Fruit fly (Drosophila melanogaster) whole organism, prepupa: ENCODE data around the gene CG14088.

ENCODE experiments used
- Blimp-1 ChIP-seq: fragments of 200-800 bp; sonication (Bioruptor generic); optimal IDR thresholded peaks from 3 replicates; lab custom pipeline; 2017; ENCODE audit warnings: missing biosample characterization, missing genetic modification characterization, mild to moderate bottlenecking, moderate library complexity, missing genetic modification reagents
- CG11294 ChIP-seq: fragments of 200-800 bp; sonication (Bioruptor generic); IDR thresholded peaks from 2 replicates; pipeline ENCODE4 v1.3.6; 2022; ENCODE audit warnings: missing biosample characterization, missing genetic modification characterization
- CG11762 ChIP-seq: fragments of 200-800 bp; sonication (Bioruptor generic); optimal IDR thresholded peaks from 3 replicates; lab custom pipeline; 2016; ENCODE audit warnings: missing biosample characterization, missing genetic modification characterization; ENCODE audit not compliant: insufficient read depth
- CG11902 ChIP-seq: fragments of 200-800 bp; sonication (Bioruptor generic); optimal IDR thresholded peaks from 3 replicates; lab custom pipeline; 2016; ENCODE audit warnings: missing biosample characterization, missing genetic modification characterization
- CG15336 ChIP-seq: fragments of 200-800 bp; sonication (Bioruptor generic); IDR thresholded peaks from 2 replicates; pipeline ENCODE4 v1.3.6; 2022; ENCODE audit warnings: missing biosample characterization, missing genetic modification characterization
- CG1621 ChIP-seq: fragments of 200-800 bp; sonication (Bioruptor generic); optimal IDR thresholded peaks from 3 replicates; lab custom pipeline; 2018; ENCODE audit warnings: missing biosample characterization, mild to moderate bottlenecking, missing genetic modification characterization
- CG3032 ChIP-seq: fragments of 200-800 bp; optimal IDR thresholded peaks from 2 replicates; lab custom pipeline; 2019; ENCODE audit warnings: missing biosample characterization, mild to moderate bottlenecking, missing genetic modification characterization, moderate library complexity
- CG31627 ChIP-seq: fragments of 200-800 bp; sonication (Bioruptor generic); optimal IDR thresholded peaks from 3 replicates; lab custom pipeline; 2016; ENCODE audit warnings: missing biosample characterization, missing genetic modification characterization
- CG32006 ChIP-seq: fragments of 200-800 bp; sonication (Bioruptor generic); optimal IDR thresholded peaks from 3 replicates; lab custom pipeline; 2017; ENCODE audit warnings: missing biosample characterization, mild to moderate bottlenecking, missing genetic modification characterization
- CG34406 ChIP-seq: fragments of 200-800 bp; sonication (Bioruptor generic); optimal IDR thresholded peaks from 3 replicates; lab custom pipeline; 2016; ENCODE audit warnings: missing biosample characterization, missing genetic modification characterization
- CG3919 ChIP-seq: fragments of 200-800 bp; sonication (Bioruptor generic); optimal IDR thresholded peaks from 3 replicates; lab custom pipeline; 2016; ENCODE audit warnings: missing biosample characterization, missing genetic modification characterization
- CG4318 ChIP-seq: fragments of 200-800 bp; sonication (Bioruptor generic); optimal IDR thresholded peaks from 3 replicates; lab custom pipeline; 2017; ENCODE audit warnings: missing biosample characterization, mild to moderate bottlenecking, missing genetic modification characterization
- CG6163 ChIP-seq: fragments of 200-800 bp; sonication (Bioruptor generic); IDR thresholded peaks from 3 replicates; pipeline ENCODE4 v1.3.6; 2022; ENCODE audit warnings: missing biosample characterization, missing genetic modification characterization
- CG6276 ChIP-seq: fragments of 200-800 bp; sonication (Bioruptor generic); optimal IDR thresholded peaks from 2 replicates; lab custom pipeline; 2017; ENCODE audit warnings: missing biosample characterization, mild to moderate bottlenecking, missing genetic modification characterization
- CG6792 ChIP-seq: fragments of 200-800 bp; sonication (Bioruptor generic); optimal IDR thresholded peaks from 3 replicates; lab custom pipeline; 2016; ENCODE audit warnings: missing biosample characterization, missing genetic modification characterization
- CG6808 ChIP-seq: fragments of 200-800 bp; sonication (Bioruptor generic); optimal IDR thresholded peaks from 3 replicates; lab custom pipeline; 2017; ENCODE audit warnings: missing biosample characterization, missing genetic modification characterization, mild to moderate bottlenecking, moderate library complexity, missing genetic modification reagents
- CG6854 ChIP-seq: fragments of 200-800 bp; sonication (Bioruptor generic); optimal IDR thresholded peaks from 2 replicates; lab custom pipeline; 2017; ENCODE audit warnings: missing biosample characterization, mild to moderate bottlenecking, missing genetic modification characterization
- CG7368 ChIP-seq: fragments of 200-800 bp; sonication (Bioruptor generic); optimal IDR thresholded peaks from 3 replicates; lab custom pipeline; 2016; ENCODE audit warnings: missing biosample characterization, missing genetic modification characterization
- CG8119 ChIP-seq: fragments of 200-800 bp; sonication (Bioruptor generic); IDR thresholded peaks from 3 replicates; pipeline ENCODE4 v1.3.6; 2022; ENCODE audit warnings: missing biosample characterization, missing genetic modification characterization
- CG8319 ChIP-seq: fragments of 200-800 bp; sonication (Bioruptor generic); optimal IDR thresholded peaks from 3 replicates; lab custom pipeline; 2016; ENCODE audit warnings: missing biosample characterization, missing genetic modification characterization
- CG9139 ChIP-seq: fragments of 200-800 bp; sonication (Bioruptor generic); optimal IDR thresholded peaks from 3 replicates; lab custom pipeline; 2017; ENCODE audit warnings: missing biosample characterization, mild to moderate bottlenecking, missing genetic modification characterization
- Eip75B ChIP-seq: fragments of 200-800 bp; sonication (Bioruptor generic); optimal IDR thresholded peaks from 3 replicates; lab custom pipeline; 2016; ENCODE audit warnings: missing biosample characterization, missing genetic modification characterization
- Eip78C ChIP-seq: fragments of 200-800 bp; sonication (Bioruptor generic); peaks from one replicate; lab custom pipeline; 2016; ENCODE audit warnings: missing biosample characterization, missing genetic modification characterization
- Eip93F ChIP-seq: fragments of 200-800 bp; sonication (Bioruptor generic); optimal IDR thresholded peaks from 2 replicates; lab custom pipeline; 2016; ENCODE audit warnings: missing biosample characterization, mild to moderate bottlenecking, missing genetic modification characterization
- Ets21C ChIP-seq: fragments of 200-800 bp; sonication (Bioruptor generic); optimal IDR thresholded peaks from 3 replicates; lab custom pipeline; 2016; ENCODE audit warnings: missing biosample characterization, missing genetic modification characterization
- Ets96B ChIP-seq: fragments of 200-800 bp; optimal IDR thresholded peaks from 2 replicates; lab custom pipeline; 2019; ENCODE audit warnings: missing biosample characterization, mild to moderate bottlenecking, missing genetic modification characterization, moderate library complexity
- Gug ChIP-seq: fragments of 200-800 bp; sonication (Bioruptor generic); IDR thresholded peaks from 2 replicates; pipeline ENCODE4 v1.3.6; 2022; ENCODE audit warnings: missing biosample characterization, missing genetic modification characterization
- Hr38 ChIP-seq: sonication (Bioruptor generic); optimal IDR thresholded peaks from 2 replicates; lab custom pipeline; 2016; ENCODE audit warnings: missing biosample characterization, missing genetic modification characterization
- Hr4 ChIP-seq: fragments of 200-800 bp; sonication (Bioruptor generic); optimal IDR thresholded peaks from 3 replicates; lab custom pipeline; 2016; ENCODE audit warnings: missing biosample characterization, missing genetic modification characterization
- Lpt ChIP-seq: fragments of 200-800 bp; sonication (Bioruptor generic); optimal IDR thresholded peaks from 3 replicates; lab custom pipeline; 2016; ENCODE audit warnings: missing biosample characterization, missing genetic modification characterization
- OdsH ChIP-seq: fragments of 200-800 bp; sonication (Bioruptor generic); optimal IDR thresholded peaks from 3 replicates; lab custom pipeline; 2016; ENCODE audit warnings: missing biosample characterization, missing genetic modification characterization
- Sox102F ChIP-seq: fragments of 200-800 bp; sonication (Bioruptor generic); optimal IDR thresholded peaks from 2 replicates; lab custom pipeline; 2016; ENCODE audit warnings: missing biosample characterization, mild to moderate bottlenecking, missing genetic modification characterization
- Sox14 ChIP-seq: fragments of 200-800 bp; sonication (Bioruptor generic); optimal IDR thresholded peaks from 3 replicates; lab custom pipeline; 2016; ENCODE audit warnings: missing biosample characterization, missing genetic modification characterization
- achi ChIP-seq: fragments of 200-800 bp; sonication (Bioruptor generic); optimal IDR thresholded peaks from 3 replicates; lab custom pipeline; 2016; ENCODE audit warnings: missing biosample characterization, missing genetic modification characterization
- acj6 ChIP-seq: fragments of 200-800 bp; sonication (Bioruptor generic); optimal IDR thresholded peaks from 3 replicates; lab custom pipeline; 2016; ENCODE audit warnings: missing biosample characterization, missing genetic modification characterization
- cyc ChIP-seq: fragments of 200-800 bp; sonication (Bioruptor generic); optimal IDR thresholded peaks from 3 replicates; lab custom pipeline; 2016; ENCODE audit warnings: missing biosample characterization, missing genetic modification characterization
- dac ChIP-seq: fragments of 200-800 bp; sonication (Bioruptor generic); optimal IDR thresholded peaks from 2 replicates; lab custom pipeline; 2017; ENCODE audit warnings: missing biosample characterization, mild to moderate bottlenecking, missing genetic modification characterization
- dsx ChIP-seq: fragments of 200-800 bp; optimal IDR thresholded peaks from 3 replicates; lab custom pipeline; 2019; ENCODE audit warnings: missing biosample characterization, mild to moderate bottlenecking, missing genetic modification characterization, moderate library complexity; ENCODE audit not compliant: poor library complexity, severe bottlenecking
- eg ChIP-seq: fragments of 200-800 bp; sonication (Bioruptor generic); IDR thresholded peaks from 3 replicates; pipeline ENCODE4 v1.3.6; 2022; ENCODE audit warnings: missing biosample characterization, missing genetic modification characterization
- esn ChIP-seq: fragments of 200-800 bp; sonication (Bioruptor generic); optimal IDR thresholded peaks from 2 replicates; lab custom pipeline; 2016; ENCODE audit warnings: missing biosample characterization, mild to moderate bottlenecking, missing genetic modification characterization, moderate library complexity
- fd59A ChIP-seq: fragments of 200-800 bp; sonication (Bioruptor generic); optimal IDR thresholded peaks from 2 replicates; lab custom pipeline; 2017; ENCODE audit warnings: missing biosample characterization, mild to moderate bottlenecking, missing genetic modification characterization, missing genetic modification reagents
- fd85E ChIP-seq: fragments of 200-800 bp; sonication (Bioruptor generic); optimal IDR thresholded peaks from 3 replicates; lab custom pipeline; 2016; ENCODE audit warnings: missing biosample characterization, missing genetic modification characterization
- fkh ChIP-seq: fragments of 200-800 bp; sonication (Bioruptor generic); optimal IDR thresholded peaks from 3 replicates; lab custom pipeline; 2017; ENCODE audit warnings: missing biosample characterization, mild to moderate bottlenecking, missing genetic modification characterization, moderate library complexity
- pdm3 ChIP-seq: fragments of 200-800 bp; sonication (Bioruptor generic); optimal IDR thresholded peaks from 3 replicates; lab custom pipeline; 2016; ENCODE audit warnings: missing biosample characterization, missing genetic modification characterization
- salr ChIP-seq, 2 experiments: fragments of 200-800 bp; sonication (Bioruptor generic); optimal IDR thresholded peaks; 3 replicates each; lab custom pipeline; 2016 to 2018; ENCODE audit warnings: missing biosample characterization in 2 of 2, missing genetic modification characterization in 2 of 2, mild to moderate bottlenecking in 1 of 2
- spab ChIP-seq: fragments of 200-800 bp; sonication (Bioruptor generic); optimal IDR thresholded peaks from 2 replicates; lab custom pipeline; 2017; ENCODE audit warnings: missing biosample characterization, mild to moderate bottlenecking, missing genetic modification characterization, missing genetic modification reagents
- ss ChIP-seq, 2 experiments: fragments of 200-800 bp; sonication (Bioruptor generic); optimal IDR thresholded peaks; 2 replicates in 1 of 2; 3 replicates in 1 of 2; lab custom pipeline; 2017 to 2018; ENCODE audit warnings: mild to moderate bottlenecking in 2 of 2, missing biosample characterization in 2 of 2, missing genetic modification characterization in 2 of 2, moderate library complexity in 1 of 2
- svp ChIP-seq: fragments of 200-800 bp; sonication (Bioruptor generic); peaks from one replicate; lab custom pipeline; 2016; ENCODE audit warnings: missing biosample characterization, missing genetic modification characterization
- topi ChIP-seq: fragments of 200-800 bp; sonication (Bioruptor generic); optimal IDR thresholded peaks from 3 replicates; lab custom pipeline; 2016; ENCODE audit warnings: missing biosample characterization, missing genetic modification characterization

CG14088 gene

DNA sequence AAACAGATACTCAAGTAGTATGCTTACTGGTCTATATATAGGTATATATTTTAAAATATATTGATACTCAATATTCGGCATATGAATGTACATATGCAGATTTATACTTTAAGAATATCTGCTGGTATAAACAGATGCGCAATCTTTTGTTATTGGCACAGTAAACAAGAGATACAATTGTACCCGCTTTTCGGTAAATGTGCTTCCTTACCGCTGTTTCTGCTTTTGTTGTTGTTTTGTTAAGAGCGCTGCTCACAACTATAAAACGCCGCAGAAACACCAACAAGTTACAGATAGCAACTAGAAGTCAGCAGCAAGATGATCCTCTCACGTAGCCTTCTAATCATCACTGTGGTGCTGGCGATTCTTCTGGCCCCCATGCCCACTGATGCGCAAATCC lies 4.7 kb downstream of the CG14088 start, which contains the start of gene CG45081:
CG45081 (plus strand) TSS at position 301 of the 400 bp plus-strand sequence.
- peak; percentile 4 for TF ChIP-seq esn (GFP tag; lab: Kevin White, UChicago)
- TF ChIP-seq Eip78C (GFP tag; lab: Kevin White, UChicago), result peak; percentile 63
- TF ChIP-seq eg (GFP tag; lab: Robert Waterston, UW), result no peak
- TF ChIP-seq, all 60 proteins: peak for 2

DNA sequence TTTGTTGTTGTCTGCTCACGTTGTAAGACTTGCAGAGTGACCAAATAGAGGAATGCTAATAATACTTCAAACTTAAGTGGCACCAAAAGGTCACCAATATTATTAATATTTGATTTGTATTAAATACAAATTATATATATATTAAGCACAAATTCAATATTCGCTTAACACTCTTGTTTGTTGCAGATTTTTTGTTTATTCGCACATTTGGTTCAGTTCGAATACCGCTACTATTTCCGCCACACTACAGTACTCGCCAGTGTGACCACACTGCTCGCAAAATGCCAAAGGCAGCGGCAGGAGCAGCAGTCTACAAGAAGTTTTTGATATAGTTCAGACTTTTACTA lies 6.3 kb downstream of the CG14088 start, which contains the start of gene Max:
Max (minus strand) TSS at position 44 of the 347 bp plus-strand sequence.
- peak; percentile 6 for TF ChIP-seq CG11762 (GFP tag; lab: Kevin White, UChicago)
- no peak for TF ChIP-seq CG9139 (GFP tag; lab: Kevin White, UChicago)
- peak; percentile 71 for TF ChIP-seq acj6
- TF ChIP-seq Hr38 (GFP tag; lab: Kevin White, UChicago), result no peak
- TF ChIP-seq fd85E, result no peak
- TF ChIP-seq dac (GFP tag; lab: Kevin White, UChicago), result peak; percentile 1
- TF ChIP-seq CG6808, result peak; percentile 30
- peak; percentile 66 for TF ChIP-seq CG34406
- TF ChIP-seq CG6854 (GFP tag; lab: Kevin White, UChicago), result peak; percentile 3
- TF ChIP-seq ss (GFP tag; optimal IDR thresholded peaks at IDR 0.05; lab: Kevin White, UChicago), result peak in 1 of 2 experiments; percentile 59
- peak; percentile 46 for TF ChIP-seq CG6792 (GFP tag; lab: Kevin White, UChicago)
- peak; percentile 51 for TF ChIP-seq Ets96B (tag; lab: Kevin White, UChicago)
- TF ChIP-seq cyc, result peak; percentile 23
- TF ChIP-seq topi (GFP tag; lab: Kevin White, UChicago), result peak; percentile 14
- peak; percentile 60 for TF ChIP-seq dsx
- peak; percentile 62 for TF ChIP-seq CG32006 (GFP tag; lab: Kevin White, UChicago)
- TF ChIP-seq CG6163 (GFP tag; lab: Robert Waterston, UW), result peak; percentile 73
- TF ChIP-seq Lpt (GFP tag; lab: Kevin White, UChicago), result peak; percentile 42
- TF ChIP-seq CG11294 (GFP tag; lab: Robert Waterston, UW), result no peak
- no peak for TF ChIP-seq Ets21C (GFP tag; lab: Kevin White, UChicago)
- TF ChIP-seq Gug (GFP tag; lab: Robert Waterston, UW), result no peak
- peak; percentile 46 for TF ChIP-seq CG31627 (GFP tag; lab: Kevin White, UChicago)
- TF ChIP-seq Hr4 (GFP tag; lab: Kevin White, UChicago), result peak; percentile 58
- TF ChIP-seq CG6276 (GFP tag; lab: Kevin White, UChicago), result no peak
- TF ChIP-seq CG11902 (GFP tag; lab: Kevin White, UChicago), result peak; percentile 31
- peak; percentile 71 for TF ChIP-seq CG3032 (tag; lab: Kevin White, UChicago)
- TF ChIP-seq Sox102F (GFP tag; lab: Kevin White, UChicago), result peak; percentile 44
- peak; percentile 31; the same call in 1 of the 3 replicates for TF ChIP-seq CG8119 (GFP tag; lab: Robert Waterston, UW)
- TF ChIP-seq fd59A (GFP tag; lab: Kevin White, UChicago), result no peak
- TF ChIP-seq CG1621 (tag; lab: Kevin White, UChicago), result peak; percentile 32
- peak; percentile 67 for TF ChIP-seq achi (GFP tag; lab: Kevin White, UChicago)
- TF ChIP-seq CG15336 (GFP tag; lab: Robert Waterston, UW), result peak; percentile 52
- peak; percentile 66 for TF ChIP-seq Eip93F (GFP tag; lab: Kevin White, UChicago)
- peak in 1 of 2 experiments; percentile 32 for TF ChIP-seq salr (GFP tag; optimal IDR thresholded peaks at IDR 0.05; lab: Kevin White, UChicago)
- peak; percentile 100 for TF ChIP-seq CG8319 (GFP tag; lab: Kevin White, UChicago)
- peak; percentile 13 for TF ChIP-seq Blimp-1 (GFP tag; lab: Kevin White, UChicago)
- peak; percentile 4 for TF ChIP-seq CG4318 (GFP tag; lab: Kevin White, UChicago)
- TF ChIP-seq Eip78C (GFP tag; lab: Kevin White, UChicago), result peak; percentile 88
- TF ChIP-seq Eip75B, result peak; percentile 26
- peak; percentile 69 for TF ChIP-seq CG3919 (GFP tag; lab: Kevin White, UChicago)
- peak; percentile 48 for TF ChIP-seq CG7368 (GFP tag; lab: Kevin White, UChicago)
- TF ChIP-seq pdm3 (GFP tag; lab: Kevin White, UChicago), result peak; percentile 41
- TF ChIP-seq spab (GFP tag; lab: Kevin White, UChicago), result no peak
- TF ChIP-seq OdsH, result peak; percentile 68
- TF ChIP-seq fkh, result peak; percentile 32
- TF ChIP-seq esn (GFP tag; lab: Kevin White, UChicago), result peak; percentile 62
- TF ChIP-seq svp (GFP tag; lab: Kevin White, UChicago), result peak; percentile 95
- peak; percentile 39 for TF ChIP-seq Sox14 (GFP tag; lab: Kevin White, UChicago)
